Worm (Caenorhabditis elegans) whole organism, late embryonic: ENCODE results near the gene T08A9.13.

Experiments
- C38D4.7 ChIP-seq: fragments of 200-800 bp; sonication (Bioruptor generic); optimal IDR thresholded peaks from 2 replicates; lab custom pipeline; 2018; ENCODE audit warnings: mild to moderate bottlenecking, missing genetic modification characterization, moderate library complexity, missing compliant biosample characterization
- F13H6.1 ChIP-seq: sonication (generic microtip); optimal IDR thresholded peaks from 2 replicates; lab custom pipeline; 2016; ENCODE audit warnings: missing genetic modification characterization, missing compliant biosample characterization
- K09A11.1 ChIP-seq: sonication (generic microtip); optimal IDR thresholded peaks from 2 replicates; lab custom pipeline; 2017; ENCODE audit warnings: antibody characterized with exemption, mild to moderate bottlenecking, missing genetic modification characterization, missing compliant biosample characterization; ENCODE audit not compliant: insufficient read depth
- T23F11.4 ChIP-seq: fragments of 200-800 bp; sonication (Bioruptor generic); optimal IDR thresholded peaks from 2 replicates; lab custom pipeline; 2018; ENCODE audit warnings: mild to moderate bottlenecking, missing genetic modification characterization, missing compliant biosample characterization
- Y22D7AL.16 ChIP-seq: sonication (generic microtip); optimal IDR thresholded peaks from 2 replicates; lab custom pipeline; 2016; ENCODE audit warnings: missing genetic modification characterization, missing compliant biosample characterization
- ama-1 ChIP-seq: fragments of 150-350 bp; optimal IDR thresholded peaks from 2 replicates; lab custom pipeline; 2014
- ceh-14 ChIP-seq: sonication (generic microtip); optimal IDR thresholded peaks from 2 replicates; lab custom pipeline; 2016; ENCODE audit warnings: missing genotype, missing genetic modification characterization, missing compliant biosample characterization
- ceh-18 ChIP-seq: sonication (generic microtip); optimal IDR thresholded peaks from 2 replicates; lab custom pipeline; 2016; ENCODE audit warnings: missing genetic modification characterization, missing compliant biosample characterization
- ceh-2 ChIP-seq: sonication (generic microtip); optimal IDR thresholded peaks from 2 replicates; lab custom pipeline; 2016; ENCODE audit warnings: missing genotype, missing genetic modification characterization, missing compliant biosample characterization
- ceh-34 ChIP-seq: sonication (generic microtip); optimal IDR thresholded peaks from 2 replicates; lab custom pipeline; 2016; ENCODE audit warnings: mild to moderate bottlenecking, missing genetic modification characterization, missing compliant biosample characterization
- ceh-45 ChIP-seq: fragments of 200-800 bp; sonication (Bioruptor generic); IDR thresholded peaks from 2 replicates; pipeline ENCODE4 v1.3.6; 2022; ENCODE audit warnings: missing genetic modification reagents, missing genetic modification characterization, missing compliant biosample characterization
- ceh-6 ChIP-seq: fragments of 200-800 bp; sonication (Bioruptor generic); optimal IDR thresholded peaks from 2 replicates; lab custom pipeline; 2018; ENCODE audit warnings: mild to moderate bottlenecking, missing genetic modification characterization, missing compliant biosample characterization
- dve-1 ChIP-seq: sonication (generic microtip); optimal IDR thresholded peaks from 2 replicates; lab custom pipeline; 2017; ENCODE audit warnings: antibody characterized with exemption, mild to moderate bottlenecking, missing genetic modification characterization, missing compliant biosample characterization
- elt-2 ChIP-seq: sonication (generic microtip); optimal IDR thresholded peaks from 2 replicates; lab custom pipeline; 2016; ENCODE audit warnings: missing genetic modification reagents, missing genetic modification characterization, missing compliant biosample characterization
- fax-1 ChIP-seq: sonication (generic microtip); optimal IDR thresholded peaks from 2 replicates; lab custom pipeline; 2016; ENCODE audit warnings: missing genotype, missing genetic modification characterization, missing compliant biosample characterization
- fkh-10 ChIP-seq: fragments of 150-350 bp; optimal IDR thresholded peaks from 2 replicates; lab custom pipeline; 2014; ENCODE audit warnings: missing biosample characterization, missing genetic modification reagents, missing genetic modification characterization
- fkh-6 ChIP-seq: sonication (generic microtip); optimal IDR thresholded peaks from 2 replicates; lab custom pipeline; 2016; ENCODE audit warnings: missing genetic modification characterization, missing compliant biosample characterization
- hlh-13 ChIP-seq: fragments of 200-800 bp; sonication (Bioruptor generic); optimal IDR thresholded peaks from 2 replicates; lab custom pipeline; 2018; ENCODE audit warnings: mild to moderate bottlenecking, missing genetic modification characterization, missing compliant biosample characterization
- hlh-8 ChIP-seq: sonication (generic microtip); optimal IDR thresholded peaks from 2 replicates; lab custom pipeline; 2016; ENCODE audit warnings: missing genotype, missing genetic modification characterization, missing compliant biosample characterization
- lim-6 ChIP-seq: sonication (generic microtip); optimal IDR thresholded peaks from 2 replicates; lab custom pipeline; 2016; ENCODE audit warnings: missing genetic modification characterization, missing compliant biosample characterization
- mec-3 ChIP-seq: sonication (generic microtip); optimal IDR thresholded peaks from 2 replicates; lab custom pipeline; 2016; ENCODE audit warnings: borderline replicate concordance, missing genetic modification characterization, missing compliant biosample characterization
- nfya-1 ChIP-seq: sonication (generic microtip); optimal IDR thresholded peaks from 2 replicates; lab custom pipeline; 2017; ENCODE audit warnings: missing genetic modification characterization, mild to moderate bottlenecking, missing compliant biosample characterization, antibody characterized with exemption, moderate library complexity
- nhr-232 ChIP-seq: sonication (generic microtip); optimal IDR thresholded peaks from 2 replicates; lab custom pipeline; 2016; ENCODE audit warnings: missing genetic modification characterization, missing compliant biosample characterization
- npax-4 ChIP-seq: sonication (generic microtip); optimal IDR thresholded peaks from 2 replicates; lab custom pipeline; 2016; ENCODE audit warnings: missing genetic modification characterization, missing compliant biosample characterization
- odd-2 ChIP-seq: sonication (generic microtip); optimal IDR thresholded peaks from 2 replicates; lab custom pipeline; 2017; ENCODE audit warnings: antibody characterized with exemption, mild to moderate bottlenecking, missing genetic modification characterization, missing compliant biosample characterization
- pag-3 ChIP-seq: sonication (generic microtip); optimal IDR thresholded peaks from 2 replicates; lab custom pipeline; 2016; ENCODE audit warnings: missing compliant biosample characterization, missing genetic modification characterization, borderline replicate concordance
- pha-4 ChIP-seq: fragments of 150-350 bp; optimal IDR thresholded peaks from 2 replicates; lab custom pipeline; 2018; ENCODE audit warnings: missing biosample characterization, missing genetic modification reagents, missing genetic modification characterization
- pros-1 ChIP-seq: fragments of 150-350 bp; optimal IDR thresholded peaks from 2 replicates; lab custom pipeline; 2014; ENCODE audit warnings: missing biosample characterization, missing genetic modification reagents, missing genetic modification characterization
- ref-2 ChIP-seq: sonication (generic microtip); optimal IDR thresholded peaks from 2 replicates; lab custom pipeline; 2016; ENCODE audit warnings: missing genetic modification characterization, missing compliant biosample characterization
- tbx-2 ChIP-seq: sonication (generic microtip); optimal IDR thresholded peaks from 2 replicates; lab custom pipeline; 2016; ENCODE audit warnings: missing genetic modification characterization, missing compliant biosample characterization
- unc-3 ChIP-seq, 2 experiments: fragments of 200-800 bp in 1 of 2; sonication (Bioruptor generic) in 1 of 2; sonication (generic microtip) in 1 of 2; conservative IDR thresholded peaks in 1 of 2; optimal IDR thresholded peaks in 1 of 2; 2 replicates each; pipeline versions ENCODE4 v1.3.6 to Lab custom; 2016 to 2022; ENCODE audit warnings: missing compliant biosample characterization in 2 of 2, missing genetic modification characterization in 2 of 2, missing genetic modification reagents in 1 of 2
- unc-42 ChIP-seq: sonication (generic microtip); optimal IDR thresholded peaks from 2 replicates; lab custom pipeline; 2016; ENCODE audit warnings: missing genotype, missing genetic modification characterization, missing compliant biosample characterization
- zip-5 ChIP-seq: sonication (generic microtip); optimal IDR thresholded peaks from 2 replicates; lab custom pipeline; 2016; ENCODE audit warnings: missing genetic modification characterization, missing compliant biosample characterization
- ztf-16 ChIP-seq: sonication (generic microtip); optimal IDR thresholded peaks from 2 replicates; lab custom pipeline; 2017; ENCODE audit warnings: missing genetic modification characterization, missing compliant biosample characterization

The T08A9.13 gene

ce11 chrX:7314564-7314963 lies 7.7 kb downstream of the T08A9.13 start:
- TF ChIP-seq lim-6 (tag; lab: Kevin White, UChicago) = no peak
- TF ChIP-seq zip-5 = no peak
- no peak for TF ChIP-seq T23F11.4 (GFP tag; lab: Kevin White, UChicago)
- no peak for TF ChIP-seq Y22D7AL.16 (tag; lab: Kevin White, UChicago)
- no peak for TF ChIP-seq C38D4.7 (GFP tag; lab: Kevin White, UChicago)
- TF ChIP-seq fkh-6 (tag; lab: Kevin White, UChicago) = no peak
- TF ChIP-seq ref-2 = no peak
- TF ChIP-seq hlh-8 (tag; lab: Kevin White, UChicago) = no peak
- TF ChIP-seq ceh-34 = no peak

- TF ChIP-seq fkh-10 (GFP tag; lab: Kevin White, UChicago) (no peak), pha-4 (tag; lab: Kevin White, UChicago) (no peak), C38D4.7 (GFP tag; lab: Kevin White, UChicago) (no peak), odd-2 (tag; lab: Kevin White, UChicago) (no peak), ztf-16 (tag; lab: Kevin White, UChicago) (no peak), ceh-6 (GFP tag; lab: Kevin White, UChicago) (no peak), npax-4 (no peak), ama-1 (lab: Kevin White, UChicago) (no peak), unc-42 (tag; lab: Kevin White, UChicago) (no peak), T23F11.4 (GFP tag; lab: Kevin White, UChicago) (no peak), nfya-1 (tag; lab: Kevin White, UChicago) (no peak), nhr-232 (no peak), mec-3 (tag; lab: Kevin White, UChicago) (no peak), fkh-6 (tag; lab: Kevin White, UChicago) (no peak), hlh-13 (GFP tag; lab: Kevin White, UChicago) (no peak), F13H6.1 (tag; lab: Kevin White, UChicago) (no peak), pros-1 (tag; lab: Kevin White, UChicago) (no peak), pag-3 (tag; lab: Kevin White, UChicago) (no peak)
Observed at ce11 chrX:7313236-7313635, 9.0 kb downstream of the T08A9.13 start.

ce11 chrX:7311870-7312269 lies 10.4 kb downstream of the T08A9.13 start:
- TF ChIP-seq pros-1 (tag; lab: Kevin White, UChicago) (no peak), K09A11.1 (tag; lab: Kevin White, UChicago) (no peak), ceh-14 (no peak), ama-1 (lab: Kevin White, UChicago) (no peak), C38D4.7 (GFP tag; lab: Kevin White, UChicago) (no peak)
- TF ChIP-seq, all 69 proteins: peak for 0

ce11 chrX:7309775-7310174 lies 12.4 kb downstream of the T08A9.13 start, which contains the start of the genes his-38 and his-40:
Gene his-38, minus strand, starts transcription at chrX:7309875.
Gene his-40, plus strand, starts transcription at chrX:7310110.
- no peak for TF ChIP-seq pros-1 (tag; lab: Kevin White, UChicago)
- no peak for TF ChIP-seq tbx-2 (tag; lab: Kevin White, UChicago)
- no peak for TF ChIP-seq ceh-6 (GFP tag; lab: Kevin White, UChicago)
- TF ChIP-seq elt-2 (tag; lab: Kevin White, UChicago) = no peak
- TF ChIP-seq ceh-2 (tag; lab: Kevin White, UChicago) = no peak
- no peak for TF ChIP-seq ceh-45 (GFP tag; lab: Robert Waterston, UW)
- no peak for TF ChIP-seq fax-1 (tag; lab: Kevin White, UChicago)

- TF ChIP-seq ceh-18 (tag; lab: Kevin White, UChicago) (peak; percentile 32), unc-3 (GFP tag; conservative IDR thresholded peaks at IDR 0.05; lab: Robert Waterston, UW) (no peak), unc-3 (tag; optimal IDR thresholded peaks at IDR 0.05; lab: Kevin White, UChicago) (no peak), nfya-1 (tag; lab: Kevin White, UChicago) (peak; percentile 63), pros-1 (tag; lab: Kevin White, UChicago) (no peak), dve-1 (tag; lab: Kevin White, UChicago) (peak; percentile 16)
- TF ChIP-seq, all 69 proteins: peak for 3
Observed at ce11 chrX:7306434-7306833, 15.8 kb downstream of the T08A9.13 start.
